Fruit fly (Drosophila melanogaster) whole organism, embryonic: ENCODE data around the gene Vps2.
A peak's percentile ranks its signal among the peaks of the same experiment; 100 is the strongest.

Source experiments
- ATbp ChIP-seq: fragments of 200-800 bp; sonication (Bioruptor generic); optimal IDR thresholded peaks from 2 replicates; lab custom pipeline; 2017; ENCODE audit warnings: missing biosample characterization, mild to moderate bottlenecking, missing genetic modification characterization, missing genetic modification reagents
- Ada2b ChIP-seq: fragments of 200-800 bp; sonication (Bioruptor generic); IDR thresholded peaks from 2 replicates; pipeline ENCODE4 v1.3.6; 2022; ENCODE audit warnings: missing biosample characterization, missing genetic modification characterization
- Bdp1 ChIP-seq: fragments of 200-800 bp; sonication (Bioruptor generic); optimal IDR thresholded peaks from 3 replicates; lab custom pipeline; 2016; ENCODE audit warnings: missing biosample characterization, missing genetic modification characterization
- Blimp-1 ChIP-seq: fragments of 200-800 bp; sonication (Bioruptor generic); optimal IDR thresholded peaks from 3 replicates; lab custom pipeline; 2018; ENCODE audit warnings: missing biosample characterization, missing genetic modification characterization, mild to moderate bottlenecking, moderate library complexity, missing genetic modification reagents
- CG10565 ChIP-seq: fragments of 200-800 bp; sonication (Bioruptor generic); optimal IDR thresholded peaks from 3 replicates; lab custom pipeline; 2016; ENCODE audit warnings: missing biosample characterization, mild to moderate bottlenecking, missing genetic modification characterization
- CG11398 ChIP-seq: fragments of 200-800 bp; sonication (Bioruptor generic); optimal IDR thresholded peaks from 2 replicates; lab custom pipeline; 2016; ENCODE audit warnings: missing biosample characterization, missing genetic modification characterization
- CG11456 ChIP-seq: fragments of 200-800 bp; sonication (Bioruptor generic); IDR thresholded peaks from 3 replicates; pipeline ENCODE4 v1.3.6; 2022; ENCODE audit warnings: missing biosample characterization, missing genetic modification characterization
- CG12155 ChIP-seq: fragments of 200-800 bp; sonication (Bioruptor generic); optimal IDR thresholded peaks from 3 replicates; lab custom pipeline; 2016; ENCODE audit warnings: missing biosample characterization, missing genetic modification characterization
- CG12942 ChIP-seq: fragments of 200-800 bp; sonication (Bioruptor generic); optimal IDR thresholded peaks from 3 replicates; lab custom pipeline; 2016; ENCODE audit warnings: missing biosample characterization, missing genetic modification characterization
- CG13287 ChIP-seq: fragments of 200-800 bp; sonication (Bioruptor generic); IDR thresholded peaks from 2 replicates; pipeline ENCODE4 v1.3.6; 2022; ENCODE audit warnings: missing biosample characterization, missing genetic modification characterization; ENCODE audit not compliant: partially characterized antibody
- CG13296 ChIP-seq: fragments of 200-800 bp; sonication (Bioruptor generic); optimal IDR thresholded peaks from 3 replicates; lab custom pipeline; 2018; ENCODE audit warnings: missing biosample characterization, mild to moderate bottlenecking, missing genetic modification characterization
- CG14710 ChIP-seq: fragments of 200-800 bp; sonication (Bioruptor generic); optimal IDR thresholded peaks from 3 replicates; lab custom pipeline; 2019; ENCODE audit warnings: missing biosample characterization, mild to moderate bottlenecking, missing genetic modification characterization, moderate library complexity
- CG1603 ChIP-seq: fragments of 200-800 bp; sonication (Bioruptor generic); optimal IDR thresholded peaks from 2 replicates; lab custom pipeline; 2019; ENCODE audit warnings: missing biosample characterization, mild to moderate bottlenecking, missing genetic modification characterization, moderate library complexity
- CG18619 ChIP-seq: fragments of 200-800 bp; sonication (Bioruptor generic); optimal IDR thresholded peaks from 3 replicates; lab custom pipeline; 2017; ENCODE audit warnings: missing biosample characterization, mild to moderate bottlenecking, missing genetic modification characterization
- CG2199 ChIP-seq: fragments of 200-800 bp; sonication (Bioruptor generic); IDR thresholded peaks from 3 replicates; pipeline ENCODE4 v1.3.6; 2022; ENCODE audit warnings: missing biosample characterization, missing genetic modification characterization
- CG4328 ChIP-seq: fragments of 200-800 bp; sonication (Bioruptor generic); optimal IDR thresholded peaks from 3 replicates; lab custom pipeline; 2017; ENCODE audit warnings: missing biosample characterization, missing genetic modification reagents, missing genetic modification characterization
- CG4617 ChIP-seq: fragments of 200-800 bp; sonication (Bioruptor generic); optimal IDR thresholded peaks from 3 replicates; lab custom pipeline; 2016; ENCODE audit warnings: missing biosample characterization, missing genetic modification characterization, borderline replicate concordance
- CG8089 ChIP-seq: fragments of 200-800 bp; sonication (Bioruptor generic); optimal IDR thresholded peaks from 3 replicates; lab custom pipeline; 2016; ENCODE audit warnings: missing biosample characterization, missing genetic modification characterization
- CG8388 ChIP-seq: fragments of 200-800 bp; sonication (Bioruptor generic); optimal IDR thresholded peaks from 2 replicates; lab custom pipeline; 2019; ENCODE audit warnings: missing biosample characterization, mild to moderate bottlenecking, missing genetic modification characterization, moderate library complexity
- CG8944 ChIP-seq: fragments of 200-800 bp; sonication (Bioruptor generic); optimal IDR thresholded peaks from 3 replicates; lab custom pipeline; 2016; ENCODE audit warnings: missing biosample characterization, missing genetic modification characterization
- CG9727 ChIP-seq: fragments of 200-800 bp; sonication (Bioruptor generic); optimal IDR thresholded peaks from 3 replicates; lab custom pipeline; 2017; ENCODE audit warnings: missing biosample characterization, mild to moderate bottlenecking, missing genetic modification characterization
- Hand ChIP-seq: fragments of 200-800 bp; sonication (Bioruptor generic); optimal IDR thresholded peaks from 2 replicates; lab custom pipeline; 2017; ENCODE audit warnings: mild to moderate bottlenecking, missing biosample characterization, missing genetic modification reagents, missing genetic modification characterization
- Lhr ChIP-seq: fragments of 200-800 bp; sonication (Bioruptor generic); optimal IDR thresholded peaks from 3 replicates; lab custom pipeline; 2017; ENCODE audit warnings: mild to moderate bottlenecking, missing biosample characterization, missing genetic modification reagents, missing genetic modification characterization
- NK7.1 ChIP-seq: fragments of 200-800 bp; sonication (Bioruptor generic); optimal IDR thresholded peaks from 3 replicates; lab custom pipeline; 2016; ENCODE audit warnings: missing biosample characterization, missing genetic modification characterization
- Side ChIP-seq: fragments of 200-800 bp; sonication (Bioruptor generic); optimal IDR thresholded peaks from 2 replicates; lab custom pipeline; 2016; ENCODE audit warnings: missing biosample characterization, missing genetic modification characterization
- Sox102F ChIP-seq: fragments of 200-800 bp; sonication (Bioruptor generic); optimal IDR thresholded peaks from 2 replicates; lab custom pipeline; 2018; ENCODE audit warnings: missing biosample characterization, mild to moderate bottlenecking, missing genetic modification characterization, moderate library complexity
- Sry-δ ChIP-seq: fragments of 200-800 bp; sonication (Bioruptor generic); optimal IDR thresholded peaks from 2 replicates; lab custom pipeline; 2016; ENCODE audit warnings: missing biosample characterization, missing genetic modification characterization
- ab ChIP-seq: fragments of 200-800 bp; sonication (Bioruptor generic); optimal IDR thresholded peaks from 2 replicates; lab custom pipeline; 2016; ENCODE audit warnings: missing biosample characterization, missing genetic modification characterization
- ase ChIP-seq: fragments of 200-800 bp; sonication (Bioruptor generic); IDR thresholded peaks from 3 replicates; pipeline ENCODE4 v1.3.6; 2022; ENCODE audit warnings: missing biosample characterization, missing genetic modification characterization
- ash1 ChIP-seq: fragments of 200-800 bp; sonication (Bioruptor generic); optimal IDR thresholded peaks from 2 replicates; lab custom pipeline; 2018; ENCODE audit warnings: missing biosample characterization, mild to moderate bottlenecking, missing genetic modification characterization
- bigmax ChIP-seq: fragments of 200-800 bp; sonication (Bioruptor generic); optimal IDR thresholded peaks from 2 replicates; lab custom pipeline; 2018; ENCODE audit warnings: missing biosample characterization, mild to moderate bottlenecking, missing genetic modification characterization
- cas ChIP-seq: fragments of 200-800 bp; sonication (Bioruptor generic); IDR thresholded peaks from 2 replicates; pipeline ENCODE4 v1.3.6; 2022; ENCODE audit warnings: missing biosample characterization, missing genetic modification characterization
- cwo ChIP-seq: fragments of 200-800 bp; sonication (Bioruptor generic); optimal IDR thresholded peaks from 3 replicates; lab custom pipeline; 2017; ENCODE audit warnings: missing biosample characterization, missing genetic modification characterization, mild to moderate bottlenecking, moderate library complexity, missing genetic modification reagents
- da ChIP-seq: fragments of 200-800 bp; sonication (Bioruptor generic); optimal IDR thresholded peaks from 2 replicates; lab custom pipeline; 2016; ENCODE audit warnings: missing biosample characterization, missing genetic modification characterization
- dmrt11E ChIP-seq: fragments of 200-800 bp; sonication (Bioruptor generic); optimal IDR thresholded peaks from 3 replicates; lab custom pipeline; 2018; ENCODE audit warnings: missing biosample characterization, mild to moderate bottlenecking, missing genetic modification characterization, moderate library complexity
- fru ChIP-seq: fragments of >200 bp; optimal IDR thresholded peaks from 2 replicates; lab custom pipeline; 2017
- grau ChIP-seq: fragments of 200-800 bp; optimal IDR thresholded peaks from 3 replicates; lab custom pipeline; 2019; ENCODE audit warnings: missing biosample characterization, mild to moderate bottlenecking, missing genetic modification characterization, moderate library complexity
- ham ChIP-seq: fragments of 200-800 bp; sonication (Bioruptor generic); IDR thresholded peaks from 2 replicates; pipeline ENCODE4 v1.3.6; 2022; ENCODE audit warnings: missing biosample characterization, missing genetic modification characterization
- hbn ChIP-seq: fragments of 200-800 bp; sonication (Bioruptor generic); IDR thresholded peaks from 2 replicates; pipeline ENCODE4 v1.3.6; 2022; ENCODE audit warnings: missing biosample characterization, missing genetic modification characterization; ENCODE audit not compliant: partially characterized antibody
- hth ChIP-seq: fragments of >200 bp; optimal IDR thresholded peaks from 2 replicates; lab custom pipeline; 2017; ENCODE audit warnings: inconsistent platforms
- inv ChIP-seq: fragments of 200-800 bp; sonication (Bioruptor generic); IDR thresholded peaks from 2 replicates; pipeline ENCODE4 v1.3.6; 2022; ENCODE audit warnings: missing biosample characterization, missing genetic modification characterization; ENCODE audit not compliant: partially characterized antibody
- lbe ChIP-seq: fragments of 200-800 bp; sonication (Bioruptor generic); optimal IDR thresholded peaks from 2 replicates; lab custom pipeline; 2016; ENCODE audit warnings: missing biosample characterization, mild to moderate bottlenecking, missing genetic modification characterization
- schlank ChIP-seq: fragments of 200-800 bp; sonication (Bioruptor generic); optimal IDR thresholded peaks from 2 replicates; lab custom pipeline; 2018; ENCODE audit warnings: missing biosample characterization, mild to moderate bottlenecking, missing genetic modification characterization
- sd ChIP-seq: fragments of 200-800 bp; sonication (Bioruptor generic); optimal IDR thresholded peaks from 3 replicates; lab custom pipeline; 2018; ENCODE audit warnings: missing biosample characterization, mild to moderate bottlenecking, missing genetic modification characterization, moderate library complexity
- slbo ChIP-seq: fragments of 200-800 bp; sonication (Bioruptor generic); IDR thresholded peaks from 2 replicates; pipeline ENCODE4 v1.3.6; 2022; ENCODE audit warnings: missing biosample characterization, missing genetic modification characterization
- slou ChIP-seq: fragments of 200-800 bp; sonication (Bioruptor generic); optimal IDR thresholded peaks from 3 replicates; lab custom pipeline; 2016; ENCODE audit warnings: missing biosample characterization, missing genetic modification characterization
- sqz ChIP-seq: fragments of 200-800 bp; sonication (Bioruptor generic); optimal IDR thresholded peaks from 3 replicates; lab custom pipeline; 2018; ENCODE audit warnings: missing biosample characterization, mild to moderate bottlenecking, missing genetic modification characterization
- ttk ChIP-seq: fragments of 200-800 bp; sonication (Bioruptor generic); IDR thresholded peaks from 2 replicates; pipeline ENCODE4 v2.1.2; 2022; ENCODE audit warnings: missing biosample characterization, missing genetic modification characterization
- tx ChIP-seq: fragments of 200-800 bp; sonication (Bioruptor generic); optimal IDR thresholded peaks from 2 replicates; lab custom pipeline; 2016; ENCODE audit warnings: missing biosample characterization, missing genetic modification characterization
- vfl ChIP-seq: fragments of 200-800 bp; sonication (Bioruptor generic); optimal IDR thresholded peaks from 2 replicates; lab custom pipeline; 2016; ENCODE audit warnings: missing biosample characterization, missing genetic modification characterization
- vnd ChIP-seq: fragments of 200-800 bp; sonication (Bioruptor generic); IDR thresholded peaks from 3 replicates; pipeline ENCODE4 v1.3.6; 2022; ENCODE audit warnings: missing biosample characterization, missing genetic modification characterization; ENCODE audit not compliant: partially characterized antibody

Gene Vps2

DNA sequence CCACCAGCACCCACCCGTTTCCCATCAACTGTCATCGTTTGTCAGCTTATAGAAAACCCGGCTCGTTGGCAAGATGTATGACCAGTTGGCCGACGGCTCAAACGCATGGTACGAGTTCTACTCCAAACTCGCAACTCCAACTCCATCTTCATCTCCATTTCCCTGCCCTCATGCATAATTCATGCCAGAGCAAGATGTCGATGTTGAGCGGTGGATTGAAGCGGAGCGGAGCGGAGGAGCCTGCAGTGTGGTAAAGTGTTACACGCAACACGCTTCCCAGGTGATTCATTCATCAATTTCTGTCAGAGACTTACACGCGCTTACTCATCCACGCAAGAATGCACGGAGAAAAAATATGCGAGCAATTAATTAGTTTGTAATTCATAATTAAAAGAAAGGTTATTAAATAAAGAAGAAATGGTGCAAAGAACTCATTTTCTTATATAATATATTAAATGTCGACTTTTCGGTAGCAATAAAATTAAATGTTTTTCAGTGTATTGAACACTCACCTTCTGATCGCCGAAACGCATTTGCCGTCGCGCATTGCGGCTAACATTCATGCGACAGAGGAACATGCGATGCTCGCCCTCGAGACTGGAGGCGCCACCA, 28.9 kb downstream of the Vps2 start (continued):
- no peak for TF ChIP-seq Side (GFP tag; lab: Kevin White, UChicago)
- no peak for TF ChIP-seq cas
- no peak for TF ChIP-seq cwo
- TF ChIP-seq Bdp1, result peak; percentile 2
- peak; percentile 9 for TF ChIP-seq Lhr
- TF ChIP-seq hbn (GFP tag; lab: Robert Waterston, UW), result no peak
- peak; percentile 73 for TF ChIP-seq Sox102F (GFP tag; lab: Kevin White, UChicago)
- TF ChIP-seq ase (GFP tag; lab: Robert Waterston, UW), result no peak
- TF ChIP-seq NK7.1 (GFP tag; lab: Kevin White, UChicago), result no peak
- no peak for TF ChIP-seq CG13296 (GFP tag; lab: Kevin White, UChicago)
- TF ChIP-seq bigmax (GFP tag; lab: Kevin White, UChicago), result no peak
- TF ChIP-seq CG8388, result peak; percentile 54
- no peak for TF ChIP-seq da
- no peak for TF ChIP-seq CG12155
- no peak for TF ChIP-seq Sry-δ
- TF ChIP-seq ash1 (GFP tag; lab: Kevin White, UChicago), result no peak
- no peak for TF ChIP-seq ab
- no peak for TF ChIP-seq CG4617 (GFP tag; lab: Kevin White, UChicago)
- TF ChIP-seq ATbp (GFP tag; lab: Kevin White, UChicago), result peak; percentile 53
- TF ChIP-seq CG8944 (GFP tag; lab: Kevin White, UChicago), result no peak
- TF ChIP-seq Ada2b (GFP tag; lab: Robert Waterston, UW), result peak; percentile 39; the same call in 1 of the 2 replicates
- TF ChIP-seq Hand (GFP tag; lab: Kevin White, UChicago), result no peak
- no peak for TF ChIP-seq CG18619 (GFP tag; lab: Kevin White, UChicago)
- TF ChIP-seq tx (GFP tag; lab: Kevin White, UChicago), result no peak
- no peak for TF ChIP-seq schlank
- peak; percentile 6; the same call in 1 of the 2 replicates for TF ChIP-seq slbo (GFP tag; lab: Robert Waterston, UW)
- no peak for TF ChIP-seq fru (lab: Kevin White, UChicago)
- TF ChIP-seq CG2199 (GFP tag; lab: Robert Waterston, UW), result no peak
- TF ChIP-seq Blimp-1, result peak; percentile 75
- no peak for TF ChIP-seq hth (lab: Kevin White, UChicago)
- no peak for TF ChIP-seq CG4328 (GFP tag; lab: Kevin White, UChicago)
- TF ChIP-seq ttk (GFP tag; lab: Robert Waterston, UW), result peak; percentile 61; the same call in 1 of the 2 replicates
- TF ChIP-seq CG8089, result no peak
- TF ChIP-seq slou (GFP tag; lab: Kevin White, UChicago), result no peak
- TF ChIP-seq CG9727 (GFP tag; lab: Kevin White, UChicago), result peak; percentile 69
- TF ChIP-seq CG11398 (GFP tag; lab: Kevin White, UChicago), result no peak
- peak; percentile 77 for TF ChIP-seq dmrt11E (tag; lab: Kevin White, UChicago)
- TF ChIP-seq grau (tag; lab: Kevin White, UChicago), result peak; percentile 48
- peak; percentile 70 for TF ChIP-seq CG14710 (tag; lab: Kevin White, UChicago)
- no peak for TF ChIP-seq vnd (GFP tag; lab: Robert Waterston, UW)
- TF ChIP-seq inv (GFP tag; lab: Robert Waterston, UW), result no peak
- no peak for TF ChIP-seq CG10565 (GFP tag; lab: Kevin White, UChicago)
- TF ChIP-seq CG12942 (GFP tag; lab: Kevin White, UChicago), result peak; percentile 11
- peak; percentile 51 for TF ChIP-seq CG1603 (tag; lab: Kevin White, UChicago)
- TF ChIP-seq sqz (GFP tag; lab: Kevin White, UChicago), result peak; percentile 6
- peak; percentile 43 for TF ChIP-seq lbe (GFP tag; lab: Kevin White, UChicago)
- TF ChIP-seq vfl (GFP tag; lab: Kevin White, UChicago), result no peak
- TF ChIP-seq CG13287 (GFP tag; lab: Robert Waterston, UW), result no peak
- TF ChIP-seq sd (tag; lab: Kevin White, UChicago), result no peak
- TF ChIP-seq ham (GFP tag; lab: Robert Waterston, UW), result no peak
- TF ChIP-seq CG11456 (GFP tag; lab: Robert Waterston, UW), result no peak
